Worm (Caenorhabditis elegans) whole organism, early embryonic: Measurements from ENCODE around the gene hpo-26.

Experiments
- B0310.2 ChIP-seq: sonication (generic microtip); optimal IDR thresholded peaks from 2 replicates; lab custom pipeline; 2016; ENCODE audit warnings: mild to moderate bottlenecking, missing genetic modification characterization, missing compliant biosample characterization
- F13C5.2 ChIP-seq: sonication (generic microtip); optimal IDR thresholded peaks from 2 replicates; lab custom pipeline; 2017; ENCODE audit warnings: mild to moderate bottlenecking, missing genetic modification characterization, inconsistent platforms, missing compliant biosample characterization
- ama-1 ChIP-seq: fragments of 150-350 bp; optimal IDR thresholded peaks from 2 replicates; lab custom pipeline; 2014
- sea-1 ChIP-seq: fragments of 200-800 bp; sonication (Bioruptor generic); conservative IDR thresholded peaks from 2 replicates; pipeline ENCODE4 v1.3.6; 2022; ENCODE audit warnings: missing genetic modification characterization, missing compliant biosample characterization
- tbx-37 ChIP-seq: fragments of 200-800 bp; sonication (Bioruptor generic); conservative IDR thresholded peaks from 2 replicates; pipeline ENCODE4 v1.3.6; 2022; ENCODE audit warnings: missing genetic modification reagents, missing genetic modification characterization, missing compliant biosample characterization

DNA sequence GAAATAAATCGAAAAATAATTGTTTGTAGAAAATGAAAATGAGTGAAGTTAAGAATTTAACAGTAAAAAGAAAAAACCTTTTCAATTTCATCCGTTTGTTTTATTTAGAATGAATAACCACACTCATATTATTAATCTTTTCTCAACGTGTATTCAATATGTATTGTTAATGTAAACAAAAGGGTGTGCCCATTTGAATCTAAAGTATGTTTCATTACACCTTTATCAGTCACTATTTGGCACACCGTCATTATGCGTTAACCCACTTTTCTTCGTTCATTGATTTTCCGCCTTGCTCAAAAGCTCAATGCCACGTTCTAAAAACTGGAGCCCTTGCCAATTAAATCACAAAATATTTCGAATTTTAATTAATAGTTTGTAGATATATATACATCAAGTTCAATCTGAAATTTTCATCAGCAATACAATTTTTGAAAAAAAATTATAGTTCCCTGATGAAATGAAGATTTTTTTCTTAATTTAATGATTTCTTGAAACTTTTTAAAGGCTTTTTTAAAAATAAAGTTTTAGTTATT, 33.1 kb upstream of the hpo-26 start, which contains the start of gene K04A8.1:
- TF ChIP-seq B0310.2 (tag; lab: Kevin White, UChicago), result no peak
- TF ChIP-seq tbx-37 (GFP tag; lab: Robert Waterston, UW), result no peak
- TF ChIP-seq sea-1 (GFP tag; lab: Robert Waterston, UW), result no peak
- no peak for TF ChIP-seq ama-1 (lab: Kevin White, UChicago)
- no peak for TF ChIP-seq F13C5.2 (tag; lab: Kevin White, UChicago)
